Fruit fly (Drosophila melanogaster): Measurements from ENCODE around the gene H15.

Gene H15

DNA sequence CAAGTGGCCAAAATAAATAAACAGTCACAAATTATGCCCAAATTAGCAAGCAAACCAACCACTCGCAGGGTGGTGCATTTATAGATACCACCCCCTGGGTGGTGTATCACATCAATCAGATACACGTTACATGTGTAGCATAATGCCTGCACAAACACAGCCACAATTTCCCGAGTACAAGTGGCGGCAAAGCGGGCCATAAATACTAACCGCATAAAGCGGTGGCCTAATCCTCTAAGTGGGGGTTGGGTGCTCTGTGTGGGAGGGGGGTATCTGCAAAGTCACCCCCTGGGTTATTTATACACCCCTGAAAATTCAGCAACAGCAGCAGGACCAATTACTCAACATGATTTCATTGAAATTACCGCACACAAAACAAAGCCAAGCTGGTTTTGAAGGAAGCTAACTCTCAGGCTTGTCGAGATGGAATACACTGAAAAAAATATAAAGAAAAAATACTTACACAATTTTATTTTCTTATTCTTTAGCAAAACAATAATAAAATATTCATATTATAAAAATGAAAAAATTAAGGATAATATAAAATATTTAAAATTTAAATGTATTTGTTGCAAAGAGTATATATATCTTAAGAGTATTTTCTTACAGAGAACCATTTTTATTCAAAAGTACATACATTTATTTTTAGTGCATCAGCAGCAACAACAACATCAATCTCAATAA lies 41.5 kb downstream of the H15 start:
- TF ChIP-seq Hnf4 (GFP tag; optimal IDR thresholded peaks at IDR 0.05) (no peak), HLH106 (tag; optimal IDR thresholded peaks at IDR 0.05) (peak; percentile 46)

DNA sequence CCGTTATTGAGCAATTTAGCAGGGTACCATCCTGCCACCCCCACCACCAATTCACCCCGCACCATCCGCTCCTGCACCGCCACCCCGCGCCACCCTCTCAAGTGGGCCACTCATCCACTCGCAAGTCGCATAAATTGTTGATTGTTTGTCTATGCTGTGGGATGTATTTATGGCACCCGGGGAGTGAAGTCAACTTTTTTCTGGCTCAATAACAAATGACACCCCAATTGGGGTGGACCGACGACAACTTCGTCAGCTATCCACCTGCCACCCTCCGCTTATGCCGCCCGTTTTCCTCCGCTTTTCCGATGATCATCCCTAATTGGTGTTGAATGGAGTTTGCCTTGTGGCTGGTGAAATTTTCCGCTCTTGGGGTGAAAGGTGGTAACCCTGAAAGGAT lies 42.1 kb downstream of the H15 start:
- TF ChIP-seq Vsx2 (GFP tag; optimal IDR thresholded peaks at IDR 0.05; ENCODE audit: partially characterized antibody) = peak; percentile 86
- no peak for TF ChIP-seq psq (GFP tag; optimal IDR thresholded peaks at IDR 0.05)

DNA sequence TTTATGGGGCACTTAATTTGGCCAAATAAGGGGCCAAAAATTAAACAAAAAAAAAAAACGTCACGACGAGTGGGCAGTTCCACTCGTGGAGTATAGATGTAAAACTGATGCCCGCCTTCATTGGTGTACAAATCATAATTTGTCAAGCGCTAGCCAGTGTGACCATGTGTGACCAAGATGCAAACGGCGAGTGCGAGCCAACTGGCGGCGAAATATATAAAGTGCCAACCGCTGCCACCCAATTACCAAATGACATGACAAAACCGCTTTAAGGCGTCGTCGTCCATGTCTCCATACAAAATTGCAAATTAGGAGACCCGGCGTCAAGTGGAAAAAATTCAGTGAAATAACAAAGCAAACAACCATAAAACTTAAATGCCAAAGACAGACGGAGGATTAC lies 43.2 kb downstream of the H15 start:
- TF ChIP-seq br (GFP tag; optimal IDR thresholded peaks at IDR 0.05) (no peak), rgr (GFP tag; optimal IDR thresholded peaks at IDR 0.05) (no peak), Hnf4 (GFP tag; optimal IDR thresholded peaks at IDR 0.05) (no peak), Rel (GFP tag; optimal IDR thresholded peaks at IDR 0.05) (no peak), Rel (tag; optimal IDR thresholded peaks at IDR 0.05) (no peak), jim (GFP tag; optimal IDR thresholded peaks at IDR 0.05) (no peak), Sp1 (GFP tag; optimal IDR thresholded peaks at IDR 0.05) (no peak), h (GFP tag; optimal IDR thresholded peaks at IDR 0.05) (no peak), CG32264 (GFP tag; optimal IDR thresholded peaks at IDR 0.05) (no peak), CrebA (GFP tag; optimal IDR thresholded peaks at IDR 0.05; ENCODE audit: borderline replicate concordance) (no peak), Hr78 (GFP tag; optimal IDR thresholded peaks at IDR 0.05) (no peak), Dif (GFP tag; optimal IDR thresholded peaks at IDR 0.05; ENCODE audit: partially characterized antibody) (no peak), woc (GFP tag; optimal IDR thresholded peaks at IDR 0.05) (no peak), OdsH (GFP tag; optimal IDR thresholded peaks at IDR 0.05) (no peak)

DNA sequence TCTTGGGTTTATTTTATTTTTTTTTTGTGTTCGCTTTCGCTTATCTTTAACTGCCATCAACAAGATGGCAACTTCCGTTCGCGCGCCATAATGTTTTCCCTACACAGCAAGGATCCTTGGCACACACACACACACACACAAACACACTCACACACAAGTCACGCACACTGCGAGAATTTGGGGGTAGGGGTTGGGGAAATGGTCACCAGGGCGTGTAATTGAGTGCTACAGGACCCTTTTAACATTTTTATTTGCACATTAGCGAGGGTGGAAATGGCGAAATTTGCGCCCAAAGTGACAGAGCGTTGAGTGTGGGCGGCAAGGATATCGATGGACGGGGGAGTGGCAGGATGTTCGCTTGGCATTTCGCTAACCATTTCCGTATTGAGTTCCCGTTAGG lies 44.1 kb downstream of the H15 start:
- TF ChIP-seq h (GFP tag; optimal IDR thresholded peaks at IDR 0.05) = no peak
- no peak for TF ChIP-seq OdsH (GFP tag; optimal IDR thresholded peaks at IDR 0.05)
- no peak for TF ChIP-seq tai (GFP tag; optimal IDR thresholded peaks at IDR 0.05)
- no peak for TF ChIP-seq psq (GFP tag; optimal IDR thresholded peaks at IDR 0.05)
- no peak for TF ChIP-seq Rel (GFP tag; optimal IDR thresholded peaks at IDR 0.05)
- no peak for TF ChIP-seq Rel (tag; optimal IDR thresholded peaks at IDR 0.05)
- TF ChIP-seq Abd-B (GFP tag; optimal IDR thresholded peaks at IDR 0.05) = no peak
- no peak for TF ChIP-seq foxo (GFP tag; optimal IDR thresholded peaks at IDR 0.05)
- TF ChIP-seq Hr83 (GFP tag; optimal IDR thresholded peaks at IDR 0.05; ENCODE audit: poor library complexity, severe bottlenecking) = no peak
- no peak for TF ChIP-seq CG32264 (GFP tag; optimal IDR thresholded peaks at IDR 0.05)
- no peak for TF ChIP-seq br (GFP tag; optimal IDR thresholded peaks at IDR 0.05)
- TF ChIP-seq Myc (optimal IDR thresholded peaks at IDR 0.05) = no peak
- TF ChIP-seq N (GFP tag; optimal IDR thresholded peaks at IDR 0.05) = no peak
- TF ChIP-seq fru (GFP tag; optimal IDR thresholded peaks at IDR 0.05) = no peak
- no peak for TF ChIP-seq Dif (GFP tag; optimal IDR thresholded peaks at IDR 0.05; ENCODE audit: partially characterized antibody)
- TF ChIP-seq Vsx2 (GFP tag; optimal IDR thresholded peaks at IDR 0.05; ENCODE audit: partially characterized antibody) = no peak
- no peak for TF ChIP-seq CrebA (GFP tag; optimal IDR thresholded peaks at IDR 0.05; ENCODE audit: borderline replicate concordance)
- no peak for TF ChIP-seq lola (GFP tag; optimal IDR thresholded peaks at IDR 0.05)
- TF ChIP-seq usp (GFP tag; optimal IDR thresholded peaks at IDR 0.05) = no peak
- no peak for TF ChIP-seq brk (GFP tag; optimal IDR thresholded peaks at IDR 0.05)

DNA sequence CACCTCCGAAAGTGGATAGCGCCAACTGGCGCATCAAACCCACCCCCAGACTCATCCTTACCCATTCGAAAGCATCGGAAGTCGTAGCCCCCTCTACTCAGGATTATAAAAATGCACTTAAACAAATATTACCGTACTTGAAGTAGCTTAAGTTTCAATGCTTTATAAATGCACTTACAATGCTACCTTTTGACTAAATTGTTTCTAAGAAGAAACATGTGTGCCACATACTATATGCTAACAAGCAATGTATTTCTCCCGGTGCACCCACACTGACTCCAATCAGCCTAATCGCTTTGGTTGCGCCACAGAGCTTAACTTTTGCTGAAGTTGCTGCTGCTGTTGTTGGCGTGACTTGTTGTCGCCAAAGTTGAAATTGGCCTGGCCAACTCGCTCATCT lies 49.0 kb downstream of the H15 start:
- no peak for TF ChIP-seq CG9705 (GFP tag; optimal IDR thresholded peaks at IDR 0.05)
- TF ChIP-seq CrebA (GFP tag; optimal IDR thresholded peaks at IDR 0.05; ENCODE audit: borderline replicate concordance) = no peak
- TF ChIP-seq brk (GFP tag; optimal IDR thresholded peaks at IDR 0.05) = no peak
- no peak for TF ChIP-seq rgr (GFP tag; optimal IDR thresholded peaks at IDR 0.05)
- TF ChIP-seq HLH106 (tag; optimal IDR thresholded peaks at IDR 0.05) = no peak
- no peak for TF ChIP-seq Dfd (GFP tag; optimal IDR thresholded peaks at IDR 0.05)
- TF ChIP-seq dmrt93B (GFP tag; optimal IDR thresholded peaks at IDR 0.05) = no peak
- TF ChIP-seq Hnf4 (GFP tag; optimal IDR thresholded peaks at IDR 0.05) = no peak
- TF ChIP-seq lola (GFP tag; optimal IDR thresholded peaks at IDR 0.05) = no peak
